Worm (Caenorhabditis elegans): ENCODE data around the gene R01H2.4.

The R01H2.4 gene

DNA sequence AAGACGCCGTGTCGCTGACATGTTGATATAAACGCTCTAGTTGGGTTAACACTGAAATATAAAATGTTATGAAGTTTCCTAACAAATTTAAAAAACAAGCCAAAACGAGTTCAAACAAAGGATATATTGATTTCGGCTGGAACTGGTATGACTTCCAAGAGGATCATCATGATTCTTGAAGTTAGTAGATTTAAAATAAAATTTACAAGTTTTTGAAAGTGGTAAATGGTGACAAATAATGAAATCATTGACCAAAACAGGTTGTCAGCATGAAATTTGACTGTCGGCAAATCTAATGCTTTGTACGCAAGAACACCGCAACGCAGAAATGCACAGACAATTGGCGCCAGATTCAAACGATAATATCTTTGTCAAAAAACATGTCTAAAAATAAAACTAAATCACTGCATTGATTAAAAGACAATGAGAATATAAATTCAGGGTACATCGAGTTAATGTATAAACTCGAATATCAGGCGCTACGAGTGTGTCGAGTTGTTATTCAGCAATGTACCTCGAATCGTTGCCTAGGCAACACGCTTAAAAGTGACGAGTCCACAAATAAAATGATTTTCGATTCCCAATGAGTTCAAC is 4.5 kb upstream of the R01H2.4 start, which contains the start of the genes ubc-18 and R01H2.8:
ubc-18 (minus strand) TSS at position 51 of the 594 bp plus-strand sequence.
R01H2.8 (plus strand) TSS at position 544 of the 594 bp plus-strand sequence.
- TF ChIP-seq F13H6.1 (tag; optimal IDR thresholded peaks at IDR 0.05) (no peak), nhr-129 (tag; optimal IDR thresholded peaks at IDR 0.05) (peak; percentile 68), lin-39 (tag; optimal IDR thresholded peaks at IDR 0.05) (no peak), nhr-77 (tag; optimal IDR thresholded peaks at IDR 0.05) (no peak), ZK546.5 (tag; optimal IDR thresholded peaks at IDR 0.05) (no peak), ztf-11 (tag; optimal IDR thresholded peaks at IDR 0.05) (no peak), snpc-4 (tag; optimal IDR thresholded peaks at IDR 0.05) (no peak), nhr-6 (tag; optimal IDR thresholded peaks at IDR 0.05) (no peak), lsy-2 (tag; optimal IDR thresholded peaks at IDR 0.05) (peak in 1 of 2 experiments; percentile 68), ztf-4 (tag; optimal IDR thresholded peaks at IDR 0.05) (no peak), unc-62 (GFP tag; optimal IDR thresholded peaks at IDR 0.05) (no peak), ceh-16 (tag; optimal IDR thresholded peaks at IDR 0.05) (no peak), sma-3 (GFP tag; optimal IDR thresholded peaks at IDR 0.05) (no peak), egl-27 (tag; optimal IDR thresholded peaks at IDR 0.05) (peak; percentile 17), R02D3.7 (tag; optimal IDR thresholded peaks at IDR 0.05) (no peak), nhr-11 (tag; optimal IDR thresholded peaks at IDR 0.05) (no peak), zag-1 (tag; optimal IDR thresholded peaks at IDR 0.05) (no peak), ama-1 (optimal IDR thresholded peaks at IDR 0.05) (no peak), peb-1 (tag; optimal IDR thresholded peaks at IDR 0.05) (no peak), mab-5 (tag; optimal IDR thresholded peaks at IDR 0.05) (no peak), skn-1 (tag; optimal IDR thresholded peaks at IDR 0.05) (no peak), crh-2 (tag; optimal IDR thresholded peaks at IDR 0.05) (peak; percentile 41), aly-2 (tag; optimal IDR thresholded peaks at IDR 0.05) (no peak), nhr-25 (tag; optimal IDR thresholded peaks at IDR 0.05) (no peak), mdl-1 (tag; optimal IDR thresholded peaks at IDR 0.05) (no peak), nhr-12 (tag; optimal IDR thresholded peaks at IDR 0.05) (no peak), ceh-82 (tag; optimal IDR thresholded peaks at IDR 0.05) (no peak), unc-55 (GFP tag; optimal IDR thresholded peaks at IDR 0.05) (peak; percentile 56), Y55F3AM.14 (GFP tag; optimal IDR thresholded peaks at IDR 0.05) (no peak), sem-4 (tag; optimal IDR thresholded peaks at IDR 0.05) (no peak), nhr-237 (tag; optimal IDR thresholded peaks at IDR 0.05) (no peak), fos-1 (tag; optimal IDR thresholded peaks at IDR 0.05) (no peak), unc-39 (tag; optimal IDR thresholded peaks at IDR 0.05) (no peak), lin-11 (tag; optimal IDR thresholded peaks at IDR 0.05) (no peak), nhr-23 (tag; optimal IDR thresholded peaks at IDR 0.05) (no peak), gmeb-1 (tag; optimal IDR thresholded peaks at IDR 0.05) (peak; percentile 88), elt-3 (tag; optimal IDR thresholded peaks at IDR 0.05) (no peak), C34F6.9 (tag; optimal IDR thresholded peaks at IDR 0.05) (peak; percentile 65), dmd-4 (tag; optimal IDR thresholded peaks at IDR 0.05) (no peak), sma-9 (GFP tag; optimal IDR thresholded peaks at IDR 0.05) (peak; percentile 6), sma-9 (tag; optimal IDR thresholded peaks at IDR 0.05) (no peak), alr-1 (tag; optimal IDR thresholded peaks at IDR 0.05) (no peak), nhr-10 (tag; optimal IDR thresholded peaks at IDR 0.05) (no peak), blmp-1 (tag; optimal IDR thresholded peaks at IDR 0.05; ENCODE audit: insufficient read depth) (no peak), mbf-1 (tag; optimal IDR thresholded peaks at IDR 0.05) (no peak), elt-1 (tag; optimal IDR thresholded peaks at IDR 0.05) (no peak), ztf-1 (GFP tag; conservative IDR thresholded peaks at IDR 0.05) (no peak), lin-13 (GFP tag; optimal IDR thresholded peaks at IDR 0.05) (no peak), nhr-21 (tag; optimal IDR thresholded peaks at IDR 0.05) (no peak)
